Worm (Caenorhabditis elegans): ENCODE results near the gene srh-222.

DNA sequence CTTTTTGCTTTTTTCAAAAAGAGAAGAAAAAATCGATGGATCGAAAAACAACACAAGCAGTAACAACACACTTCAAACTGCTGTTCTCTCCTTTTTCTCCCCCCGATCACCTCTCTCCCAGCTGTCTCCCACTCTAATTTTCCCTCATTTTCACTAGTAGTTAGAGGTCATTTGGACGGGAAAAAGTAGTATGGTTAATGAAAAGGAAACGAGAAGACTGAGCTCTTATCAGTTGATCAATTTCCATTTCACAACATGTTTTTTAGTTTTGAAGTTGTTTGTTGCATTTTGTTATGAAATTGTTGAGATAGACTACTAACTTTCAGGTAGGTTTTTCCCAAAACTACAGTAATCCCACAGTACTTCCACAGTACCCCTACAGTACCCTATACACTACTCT is 28.8 kb downstream of the srh-222 start:
- TF ChIP-seq ama-1 (optimal IDR thresholded peaks at IDR 0.05) (no peak), aly-1 (tag; optimal IDR thresholded peaks at IDR 0.05) (no peak), tbx-11 (GFP tag; IDR thresholded peaks at IDR 0.05) (no peak), flt-1 (GFP tag; IDR thresholded peaks at IDR 0.05) (no peak), pes-1 (GFP tag; IDR thresholded peaks at IDR 0.05) (no peak), ceh-36 (tag; optimal IDR thresholded peaks at IDR 0.05) (no peak), hmbx-1 (tag; optimal IDR thresholded peaks at IDR 0.05) (no peak), tra-4 (tag; optimal IDR thresholded peaks at IDR 0.05) (no peak), F13C5.2 (tag; optimal IDR thresholded peaks at IDR 0.05) (no peak)
